Worm (Caenorhabditis elegans) whole organism, L1 larva: ENCODE data around the gene dsh-1.
A peak's percentile ranks its signal among the peaks of the same experiment; 100 is the strongest.

Source experiments
- C16A3.4 ChIP-seq: fragments of 150-350 bp; optimal IDR thresholded peaks from 2 replicates; lab custom pipeline; 2014; ENCODE audit warnings: missing biosample characterization, missing genetic modification characterization
- C34B4.2 ChIP-seq: sonication (generic microtip); optimal IDR thresholded peaks from 2 replicates; lab custom pipeline; 2017; ENCODE audit warnings: mild to moderate bottlenecking, missing genetic modification characterization, missing compliant biosample characterization
- F16B12.6 ChIP-seq: fragments of 150-350 bp; optimal IDR thresholded peaks from 2 replicates; lab custom pipeline; 2014; ENCODE audit warnings: missing biosample characterization, missing genetic modification characterization
- Y116A8C.19 ChIP-seq: sonication (generic microtip); optimal IDR thresholded peaks from 2 replicates; lab custom pipeline; 2016; ENCODE audit warnings: missing compliant biosample characterization, missing genetic modification characterization, borderline replicate concordance
- aha-1 ChIP-seq: fragments of 150-350 bp; optimal IDR thresholded peaks from 2 replicates; lab custom pipeline; 2014; ENCODE audit warnings: missing biosample characterization, missing genetic modification characterization
- ama-1 ChIP-seq: fragments of 150-350 bp; optimal IDR thresholded peaks from 2 replicates; lab custom pipeline; 2014
- blmp-1 ChIP-seq: fragments of 150-350 bp; optimal IDR thresholded peaks from 2 replicates; lab custom pipeline; 2014; ENCODE audit warnings: missing biosample characterization, missing genetic modification characterization
- ceh-63 ChIP-seq: fragments of 200-800 bp; sonication (Bioruptor generic); optimal IDR thresholded peaks from 2 replicates; lab custom pipeline; 2018; ENCODE audit warnings: mild to moderate bottlenecking, missing genetic modification characterization, missing compliant biosample characterization
- ceh-82 ChIP-seq, 3 experiments: fragments of 150-350 bp in 1 of 3; sonication (generic microtip) in 2 of 3; optimal IDR thresholded peaks; 2 replicates each; lab custom pipeline; 2014 to 2017; ENCODE audit warnings: missing biosample characterization in 3 of 3, missing genetic modification characterization in 3 of 3
- ceh-88 ChIP-seq: fragments of 200-800 bp; sonication (Bioruptor generic); IDR thresholded peaks from 2 replicates; pipeline ENCODE4 v1.3.6; 2022; ENCODE audit warnings: missing genetic modification characterization, missing compliant biosample characterization
- ceh-90 ChIP-seq: sonication (generic microtip); optimal IDR thresholded peaks from 2 replicates; lab custom pipeline; 2016; ENCODE audit warnings: missing genetic modification characterization, missing compliant biosample characterization
- dpl-1 ChIP-seq, 3 experiments: fragments of 150-350 bp in 2 of 3; sonication (generic microtip) in 1 of 3; optimal IDR thresholded peaks; 2 replicates each; lab custom pipeline; 2014 to 2017; ENCODE audit warnings: missing biosample characterization in 3 of 3, missing genetic modification characterization in 3 of 3, missing genetic modification reagents in 3 of 3
- dsc-1 ChIP-seq: sonication (generic microtip); optimal IDR thresholded peaks from 2 replicates; lab custom pipeline; 2016; ENCODE audit warnings: mild to moderate bottlenecking, missing genetic modification characterization, missing compliant biosample characterization
- efl-1 ChIP-seq, 4 experiments: fragments of 150-350 bp; optimal IDR thresholded peaks in 3 of 4; peaks in 1 of 4; 1 replicate in 1 of 4; 2 replicates in 3 of 4; lab custom pipeline; 2014; ENCODE audit warnings: missing biosample characterization in 2 of 4, missing genetic modification characterization in 2 of 4, missing genetic modification reagents in 2 of 4
- efl-3 ChIP-seq: fragments of 200-800 bp; sonication (Bioruptor generic); optimal IDR thresholded peaks from 2 replicates; lab custom pipeline; 2018; ENCODE audit warnings: mild to moderate bottlenecking, missing genetic modification characterization, missing compliant biosample characterization
- egl-27 ChIP-seq, 2 experiments: fragments of 150-350 bp in 1 of 2; sonication (generic microtip); optimal IDR thresholded peaks; 3 replicates each; lab custom pipeline; 2017 to 2018; ENCODE audit warnings: missing biosample characterization in 2 of 2, missing genetic modification characterization in 2 of 2, missing genetic modification reagents in 2 of 2
- elt-2 ChIP-seq: sonication (generic microtip); optimal IDR thresholded peaks from 2 replicates; lab custom pipeline; 2016; ENCODE audit warnings: missing genetic modification characterization, mild to moderate bottlenecking, inconsistent platforms, missing compliant biosample characterization, missing genetic modification reagents
- elt-3 ChIP-seq, 6 experiments: fragments of 150-350 bp in 1 of 6; sonication (generic microtip); optimal IDR thresholded peaks; 2 replicates each; lab custom pipeline; 2017 to 2018; ENCODE audit warnings: missing biosample characterization in 6 of 6, missing genetic modification characterization in 6 of 6, inconsistent platforms in 1 of 6
- fkh-10 ChIP-seq: sonication (generic microtip); optimal IDR thresholded peaks from 2 replicates; lab custom pipeline; 2017; ENCODE audit warnings: missing biosample characterization, missing genetic modification reagents, missing genetic modification characterization
- fkh-8 ChIP-seq: sonication (generic microtip); optimal IDR thresholded peaks from 2 replicates; lab custom pipeline; 2016; ENCODE audit warnings: mild to moderate bottlenecking, missing genetic modification characterization, missing compliant biosample characterization
- fos-1 ChIP-seq: fragments of 150-350 bp; optimal IDR thresholded peaks from 2 replicates; lab custom pipeline; 2014; ENCODE audit warnings: missing biosample characterization, missing genetic modification characterization
- hlh-4 ChIP-seq: sonication (generic microtip); optimal IDR thresholded peaks from 2 replicates; lab custom pipeline; 2016; ENCODE audit warnings: mild to moderate bottlenecking, missing genetic modification characterization, missing compliant biosample characterization
- hpl-2 ChIP-seq: fragments of 150-350 bp; optimal IDR thresholded peaks from 2 replicates; lab custom pipeline; 2014; ENCODE audit warnings: missing biosample characterization, missing genetic modification reagents, missing genetic modification characterization
- irx-1 ChIP-seq: sonication (generic microtip); optimal IDR thresholded peaks from 2 replicates; lab custom pipeline; 2016; ENCODE audit warnings: missing genetic modification characterization, missing compliant biosample characterization
- isw-1 ChIP-seq: fragments of 200-800 bp; sonication (Bioruptor generic); IDR thresholded peaks from 2 replicates; pipeline ENCODE4 v1.3.6; 2022; ENCODE audit warnings: missing genetic modification characterization, missing compliant biosample characterization
- jun-1 ChIP-seq: fragments of 150-350 bp; optimal IDR thresholded peaks from 2 replicates; lab custom pipeline; 2014; ENCODE audit warnings: missing biosample characterization, missing genetic modification reagents, missing genetic modification characterization
- lin-14 ChIP-seq: fragments of 200-800 bp; sonication (Bioruptor generic); optimal IDR thresholded peaks from 2 replicates; lab custom pipeline; 2018; ENCODE audit warnings: mild to moderate bottlenecking, missing genetic modification characterization, moderate library complexity, missing compliant biosample characterization
- lin-35 ChIP-seq, 2 experiments: fragments of 150-350 bp; optimal IDR thresholded peaks; 2 replicates each; lab custom pipeline; 2014; ENCODE audit warnings: missing biosample characterization in 2 of 2, missing genetic modification characterization in 2 of 2, missing genetic modification reagents in 2 of 2
- lsy-2 ChIP-seq, 2 experiments: fragments of 150-350 bp; optimal IDR thresholded peaks; 2 replicates each; lab custom pipeline; 2014; ENCODE audit warnings: missing biosample characterization in 2 of 2, missing genetic modification characterization in 2 of 2
- mab-9 ChIP-seq: fragments of 200-800 bp; sonication (Bioruptor generic); IDR thresholded peaks from 2 replicates; pipeline ENCODE4 v1.3.6; 2022; ENCODE audit warnings: missing genetic modification reagents, missing genetic modification characterization, missing compliant biosample characterization
- mef-2 ChIP-seq: fragments of 150-350 bp; optimal IDR thresholded peaks from 2 replicates; lab custom pipeline; 2014; ENCODE audit warnings: missing biosample characterization, missing genetic modification characterization
- nhr-12 ChIP-seq: sonication (generic microtip); optimal IDR thresholded peaks from 2 replicates; lab custom pipeline; 2017; ENCODE audit warnings: missing biosample characterization, missing genetic modification characterization
- nhr-19 ChIP-seq: fragments of 200-800 bp; sonication (Bioruptor generic); conservative IDR thresholded peaks from 2 replicates; pipeline ENCODE4 v1.3.6; 2022; ENCODE audit warnings: missing genetic modification characterization, missing compliant biosample characterization
- nhr-47 ChIP-seq: sonication (generic microtip); optimal IDR thresholded peaks from 2 replicates; lab custom pipeline; 2016; ENCODE audit warnings: mild to moderate bottlenecking, missing genetic modification characterization, moderate library complexity, missing compliant biosample characterization
- nhr-71 ChIP-seq: sonication (generic microtip); optimal IDR thresholded peaks from 2 replicates; lab custom pipeline; 2016; ENCODE audit warnings: mild to moderate bottlenecking, missing genetic modification characterization, moderate library complexity, missing compliant biosample characterization
- nhr-76 ChIP-seq: sonication (generic microtip); optimal IDR thresholded peaks from 2 replicates; lab custom pipeline; 2017; ENCODE audit warnings: missing biosample characterization, missing genetic modification characterization
- nhr-84 ChIP-seq: sonication (generic microtip); optimal IDR thresholded peaks from 2 replicates; lab custom pipeline; 2017; ENCODE audit warnings: missing biosample characterization, missing genetic modification characterization
- nhr-90 ChIP-seq: sonication (generic microtip); optimal IDR thresholded peaks from 2 replicates; lab custom pipeline; 2016; ENCODE audit warnings: mild to moderate bottlenecking, missing genetic modification characterization, missing compliant biosample characterization; ENCODE audit not compliant: poor library complexity
- pag-3 ChIP-seq: sonication (generic microtip); optimal IDR thresholded peaks from 2 replicates; lab custom pipeline; 2017; ENCODE audit warnings: missing genetic modification characterization, mild to moderate bottlenecking, missing compliant biosample characterization, antibody characterized with exemption, borderline replicate concordance; ENCODE audit not compliant: insufficient read depth
- rnt-1 ChIP-seq: sonication (generic microtip); optimal IDR thresholded peaks from 2 replicates; lab custom pipeline; 2016; ENCODE audit warnings: mild to moderate bottlenecking, missing genetic modification characterization, moderate library complexity, missing compliant biosample characterization
- snpc-4 ChIP-seq: fragments of 150-350 bp; optimal IDR thresholded peaks from 2 replicates; lab custom pipeline; 2014; ENCODE audit warnings: missing biosample characterization, missing genetic modification characterization
- snu-23 ChIP-seq: sonication (generic microtip); optimal IDR thresholded peaks from 2 replicates; lab custom pipeline; 2016; ENCODE audit warnings: missing genetic modification characterization, missing compliant biosample characterization
- sox-4 ChIP-seq: sonication (generic microtip); optimal IDR thresholded peaks from 2 replicates; lab custom pipeline; 2016; ENCODE audit warnings: missing genetic modification characterization, missing compliant biosample characterization
- sptf-1 ChIP-seq: fragments of 150-350 bp; optimal IDR thresholded peaks from 2 replicates; lab custom pipeline; 2014; ENCODE audit warnings: missing biosample characterization, missing genetic modification characterization
- tbx-2 ChIP-seq: sonication (generic microtip); optimal IDR thresholded peaks from 2 replicates; lab custom pipeline; 2016; ENCODE audit warnings: missing genetic modification characterization, missing compliant biosample characterization
- unc-130 ChIP-seq: fragments of 150-350 bp; optimal IDR thresholded peaks from 2 replicates; lab custom pipeline; 2017; ENCODE audit warnings: missing biosample characterization, missing genetic modification characterization, inconsistent platforms
- unc-30 ChIP-seq: sonication (generic microtip); optimal IDR thresholded peaks from 2 replicates; lab custom pipeline; 2017; ENCODE audit warnings: missing biosample characterization, missing genetic modification characterization
- unc-62 ChIP-seq: fragments of 150-350 bp; optimal IDR thresholded peaks from 2 replicates; lab custom pipeline; 2014; ENCODE audit warnings: missing biosample characterization, missing genetic modification reagents, missing genetic modification characterization
- xbp-1 ChIP-seq: sonication (generic microtip); optimal IDR thresholded peaks from 2 replicates; lab custom pipeline; 2016; ENCODE audit warnings: missing genetic modification characterization, missing compliant biosample characterization
- zag-1 ChIP-seq: fragments of 150-350 bp; optimal IDR thresholded peaks from 2 replicates; lab custom pipeline; 2014; ENCODE audit warnings: missing biosample characterization, missing genetic modification characterization
- zip-4 ChIP-seq: fragments of 200-800 bp; sonication (Bioruptor generic); optimal IDR thresholded peaks from 2 replicates; lab custom pipeline; 2018; ENCODE audit warnings: mild to moderate bottlenecking, missing genetic modification characterization, moderate library complexity, missing compliant biosample characterization
- ztf-11 ChIP-seq, 2 experiments: sonication (generic microtip); optimal IDR thresholded peaks; 2 replicates each; lab custom pipeline; 2016 to 2017; ENCODE audit warnings: missing genetic modification characterization in 2 of 2, missing biosample characterization in 1 of 2, missing compliant biosample characterization in 1 of 2
- ztf-4 ChIP-seq: fragments of 150-350 bp; optimal IDR thresholded peaks from 2 replicates; lab custom pipeline; 2014; ENCODE audit warnings: missing biosample characterization, missing genetic modification characterization

dsh-1 gene

ce11 chrII:5227768-5228167 is 2.6 kb upstream of the dsh-1 start (continued):
- TF ChIP-seq tbx-2 (peak; percentile 38), aha-1 (no peak), isw-1 (GFP tag; lab: Robert Waterston, UW) (no peak), nhr-19 (GFP tag; lab: Robert Waterston, UW) (no peak), nhr-76 (tag; lab: Kevin White, UChicago) (no peak), dsc-1 (tag; lab: Kevin White, UChicago) (no peak), hlh-4 (tag; lab: Kevin White, UChicago) (no peak), nhr-12 (tag; lab: Kevin White, UChicago) (no peak), snu-23 (GFP tag; lab: Kevin White, UChicago) (peak; percentile 42), zag-1 (no peak), nhr-47 (tag; lab: Kevin White, UChicago) (no peak), pag-3 (tag; lab: Kevin White, UChicago) (no peak), F16B12.6 (tag; lab: Kevin White, UChicago) (no peak), nhr-84 (tag; lab: Kevin White, UChicago) (no peak), ceh-82 (tag; optimal IDR thresholded peaks at IDR 0.05; lab: Kevin White, UChicago) (no peak), xbp-1 (tag; lab: Kevin White, UChicago) (no peak), fkh-10 (GFP tag; lab: Kevin White, UChicago) (no peak), ceh-88 (no peak), lsy-2 (tag; optimal IDR thresholded peaks at IDR 0.05; lab: Kevin White, UChicago) (no peak), blmp-1 (tag; lab: Kevin White, UChicago) (peak; percentile 34), lin-35 (GFP tag; optimal IDR thresholded peaks at IDR 0.05; lab: Kevin White, UChicago) (peak in 1 of 2 experiments; percentile 36), elt-2 (tag; lab: Kevin White, UChicago) (peak; percentile 78), ama-1 (no peak), sox-4 (no peak), efl-3 (GFP tag; lab: Kevin White, UChicago) (no peak), ztf-4 (tag; lab: Kevin White, UChicago) (no peak), fkh-8 (no peak), dpl-1 (GFP tag; optimal IDR thresholded peaks at IDR 0.05; lab: Kevin White, UChicago) (no peak), elt-3 (tag; optimal IDR thresholded peaks at IDR 0.05; lab: Kevin White, UChicago) (no peak), ztf-11 (tag; optimal IDR thresholded peaks at IDR 0.05; lab: Kevin White, UChicago) (no peak), hpl-2 (GFP tag; lab: Kevin White, UChicago) (no peak), ceh-90 (tag; lab: Kevin White, UChicago) (no peak), egl-27 (tag; optimal IDR thresholded peaks at IDR 0.05; lab: Kevin White, UChicago) (no peak), Y116A8C.19 (tag; lab: Kevin White, UChicago) (no peak), fos-1 (no peak), zip-4 (no peak), mef-2 (tag; lab: Kevin White, UChicago) (no peak), irx-1 (tag; lab: Kevin White, UChicago) (no peak)

- TF ChIP-seq sptf-1 (tag; lab: Kevin White, UChicago), result no peak
- TF ChIP-seq mab-9 (GFP tag; lab: Robert Waterston, UW), result no peak
- no peak for TF ChIP-seq nhr-90 (tag; lab: Kevin White, UChicago)
- no peak for TF ChIP-seq snpc-4 (tag; lab: Kevin White, UChicago)
- TF ChIP-seq fkh-8, result no peak
- no peak for TF ChIP-seq aha-1
- no peak for TF ChIP-seq ama-1
- TF ChIP-seq rnt-1, result peak; percentile 13
- TF ChIP-seq unc-62 (GFP tag; lab: Kevin White, UChicago), result no peak
- no peak for TF ChIP-seq jun-1 (tag; lab: Kevin White, UChicago)
- TF ChIP-seq nhr-71 (tag; lab: Kevin White, UChicago), result no peak
- TF ChIP-seq C16A3.4 (tag; lab: Kevin White, UChicago), result no peak
- peak in 1 of 2 experiments; percentile 21 for TF ChIP-seq efl-1 (optimal IDR thresholded peaks at IDR 0.05; lab: Kevin White, UChicago)
- no peak for TF ChIP-seq efl-1 (GFP tag; optimal IDR thresholded peaks at IDR 0.05 in 1 of 2; lab: Kevin White, UChicago)
- TF ChIP-seq unc-30, result no peak
- TF ChIP-seq lin-14 (GFP tag; lab: Kevin White, UChicago), result peak; percentile 66
- TF ChIP-seq ceh-63 (GFP tag; lab: Kevin White, UChicago), result no peak
- TF ChIP-seq C34B4.2 (tag; lab: Kevin White, UChicago), result no peak
- TF ChIP-seq hpl-2 (GFP tag; lab: Kevin White, UChicago), result no peak
- no peak for TF ChIP-seq lin-35 (GFP tag; optimal IDR thresholded peaks at IDR 0.05; lab: Kevin White, UChicago)
- TF ChIP-seq egl-27 (tag; optimal IDR thresholded peaks at IDR 0.05; lab: Kevin White, UChicago), result no peak
- no peak for TF ChIP-seq unc-130 (tag; lab: Kevin White, UChicago)
Observed at ce11 chrII:5226309-5226708, 1.1 kb upstream of the dsh-1 start.
